Fruit fly (Drosophila melanogaster) whole organism: ENCODE results near the gene CG9951.

Experiments used
- CG8478 ChIP-seq: fragments of >200 bp; optimal IDR thresholded peaks from 2 replicates; lab custom pipeline; 2018; ENCODE audit warnings: inconsistent platforms
- usp ChIP-seq: fragments of >200 bp; optimal IDR thresholded peaks from 2 replicates; lab custom pipeline; 2017; ENCODE audit warnings: missing biosample characterization, missing genetic modification characterization, mixed read lengths

dm6 chr3L:16860879-16861278 lies 2.1 kb upstream of the CG9951 start:
- TF ChIP-seq CG8478 (no peak), usp (no peak)
